Fruit fly (Drosophila melanogaster) whole organism, embryonic: ENCODE measurements around the gene Ent3.

Experiments used
- ATbp ChIP-seq: fragments of 200-800 bp; sonication (Bioruptor generic); optimal IDR thresholded peaks from 2 replicates; lab custom pipeline; 2017; ENCODE audit warnings: missing biosample characterization, mild to moderate bottlenecking, missing genetic modification characterization, missing genetic modification reagents
- Atf6 ChIP-seq: fragments of 200-800 bp; sonication (Bioruptor generic); IDR thresholded peaks from 2 replicates; pipeline ENCODE4 v1.3.6; 2022; ENCODE audit warnings: missing biosample characterization, missing genetic modification characterization
- Bdp1 ChIP-seq: fragments of 200-800 bp; sonication (Bioruptor generic); optimal IDR thresholded peaks from 3 replicates; lab custom pipeline; 2016; ENCODE audit warnings: missing biosample characterization, missing genetic modification characterization
- Bgb ChIP-seq: fragments of 200-800 bp; sonication (Bioruptor generic); IDR thresholded peaks from 2 replicates; pipeline ENCODE4 v1.3.6; 2022; ENCODE audit warnings: missing biosample characterization, missing genetic modification characterization; ENCODE audit not compliant: partially characterized antibody
- CG10209 ChIP-seq: fragments of 200-800 bp; sonication (Bioruptor generic); optimal IDR thresholded peaks from 3 replicates; lab custom pipeline; 2017; ENCODE audit warnings: missing biosample characterization, mild to moderate bottlenecking, missing genetic modification characterization, missing genetic modification reagents
- CG12942 ChIP-seq: fragments of 200-800 bp; sonication (Bioruptor generic); optimal IDR thresholded peaks from 3 replicates; lab custom pipeline; 2016; ENCODE audit warnings: missing biosample characterization, missing genetic modification characterization
- CG13287 ChIP-seq: fragments of 200-800 bp; sonication (Bioruptor generic); IDR thresholded peaks from 2 replicates; pipeline ENCODE4 v1.3.6; 2022; ENCODE audit warnings: missing biosample characterization, missing genetic modification characterization; ENCODE audit not compliant: partially characterized antibody
- CG15696 ChIP-seq: fragments of 200-800 bp; sonication (Bioruptor generic); optimal IDR thresholded peaks from 2 replicates; lab custom pipeline; 2019; ENCODE audit warnings: missing biosample characterization, mild to moderate bottlenecking, missing genetic modification characterization, moderate library complexity
- CG18262 ChIP-seq: fragments of 200-800 bp; optimal IDR thresholded peaks from 3 replicates; lab custom pipeline; 2019; ENCODE audit warnings: missing biosample characterization, mild to moderate bottlenecking, missing genetic modification characterization, moderate library complexity
- CG18599 ChIP-seq: fragments of 200-800 bp; sonication (Bioruptor generic); optimal IDR thresholded peaks from 3 replicates; lab custom pipeline; 2017; ENCODE audit warnings: missing biosample characterization, missing genetic modification characterization, mild to moderate bottlenecking, moderate library complexity, missing genetic modification reagents
- CG18619 ChIP-seq: fragments of 200-800 bp; sonication (Bioruptor generic); optimal IDR thresholded peaks from 3 replicates; lab custom pipeline; 2017; ENCODE audit warnings: missing biosample characterization, mild to moderate bottlenecking, missing genetic modification characterization
- CG31388 ChIP-seq: fragments of 200-800 bp; sonication (Bioruptor generic); optimal IDR thresholded peaks from 2 replicates; lab custom pipeline; 2016; ENCODE audit warnings: missing biosample characterization, missing genetic modification characterization
- CG4730 ChIP-seq: fragments of 200-800 bp; sonication (Bioruptor generic); IDR thresholded peaks from 2 replicates; pipeline ENCODE4 v1.3.6; 2022; ENCODE audit warnings: missing biosample characterization, missing genetic modification characterization
- CG7745 ChIP-seq: fragments of 200-800 bp; sonication (Bioruptor generic); optimal IDR thresholded peaks from 2 replicates; lab custom pipeline; 2018; ENCODE audit warnings: missing biosample characterization, mild to moderate bottlenecking, missing genetic modification characterization, moderate library complexity
- CG8281 ChIP-seq: fragments of 200-800 bp; sonication (Bioruptor generic); optimal IDR thresholded peaks from 2 replicates; lab custom pipeline; 2018; ENCODE audit warnings: missing biosample characterization, mild to moderate bottlenecking, missing genetic modification characterization, moderate library complexity
- CG9817 ChIP-seq: fragments of 200-800 bp; sonication (Bioruptor generic); optimal IDR thresholded peaks from 2 replicates; lab custom pipeline; 2018; ENCODE audit warnings: missing biosample characterization, mild to moderate bottlenecking, missing genetic modification characterization, moderate library complexity
- CoRest ChIP-seq: fragments of 200-800 bp; sonication (Bioruptor generic); optimal IDR thresholded peaks from 3 replicates; lab custom pipeline; 2018; ENCODE audit warnings: missing biosample characterization, mild to moderate bottlenecking, missing genetic modification characterization, moderate library complexity
- Dek ChIP-seq: fragments of 200-800 bp; sonication (Bioruptor generic); optimal IDR thresholded peaks from 3 replicates; lab custom pipeline; 2019; ENCODE audit warnings: missing biosample characterization, mild to moderate bottlenecking, missing genetic modification characterization, moderate library complexity
- Elba2 ChIP-seq: fragments of 200-800 bp; sonication (Bioruptor generic); optimal IDR thresholded peaks from 3 replicates; lab custom pipeline; 2016; ENCODE audit warnings: missing biosample characterization, missing genetic modification characterization
- Fer3 ChIP-seq: fragments of 200-800 bp; sonication (Bioruptor generic); optimal IDR thresholded peaks from 2 replicates; lab custom pipeline; 2018; ENCODE audit warnings: missing biosample characterization, mild to moderate bottlenecking, missing genetic modification characterization, moderate library complexity
- Hmr ChIP-seq: fragments of 200-800 bp; sonication (Bioruptor generic); optimal IDR thresholded peaks from 3 replicates; lab custom pipeline; 2017; ENCODE audit warnings: mild to moderate bottlenecking, missing biosample characterization, missing genetic modification reagents, missing genetic modification characterization
- Jarid2 ChIP-seq: fragments of 200-800 bp; sonication (Bioruptor generic); optimal IDR thresholded peaks from 3 replicates; lab custom pipeline; 2017; ENCODE audit warnings: mild to moderate bottlenecking, missing biosample characterization, missing genetic modification reagents, missing genetic modification characterization
- NFAT ChIP-seq: fragments of 200-800 bp; sonication (Bioruptor generic); IDR thresholded peaks from 2 replicates; pipeline ENCODE4 v1.3.6; 2022; ENCODE audit warnings: missing biosample characterization, missing genetic modification characterization
- Oaz ChIP-seq: fragments of 200-800 bp; sonication (Bioruptor generic); IDR thresholded peaks from 2 replicates; pipeline ENCODE4 v1.3.6; 2022; ENCODE audit warnings: missing biosample characterization, missing genetic modification characterization
- Poxn ChIP-seq: fragments of 200-800 bp; sonication (Bioruptor generic); IDR thresholded peaks from 2 replicates; pipeline ENCODE4 v1.3.6; 2022; ENCODE audit warnings: missing biosample characterization, missing genetic modification characterization
- Ptx1 ChIP-seq: fragments of 200-800 bp; sonication (Bioruptor generic); IDR thresholded peaks from 2 replicates; pipeline ENCODE4 v1.3.6; 2022; ENCODE audit warnings: missing biosample characterization, missing genetic modification characterization
- Six4 ChIP-seq: fragments of 200-800 bp; sonication (Bioruptor generic); optimal IDR thresholded peaks from 2 replicates; lab custom pipeline; 2016; ENCODE audit warnings: missing biosample characterization, missing genetic modification characterization
- Sox102F ChIP-seq: fragments of 200-800 bp; sonication (Bioruptor generic); optimal IDR thresholded peaks from 2 replicates; lab custom pipeline; 2018; ENCODE audit warnings: missing biosample characterization, mild to moderate bottlenecking, missing genetic modification characterization, moderate library complexity
- Trl ChIP-seq, 3 experiments: fragments of >200 bp in 2 of 3; fragments of 200-800 bp in 1 of 3; sonication (Bioruptor generic) in 1 of 3; optimal IDR thresholded peaks; 2 replicates in 1 of 3; 3 replicates in 2 of 3; lab custom pipeline; 2016 to 2017; ENCODE audit warnings: missing biosample characterization in 1 of 3, missing genetic modification characterization in 1 of 3
- YL-1 ChIP-seq: fragments of 200-800 bp; sonication (Bioruptor generic); optimal IDR thresholded peaks from 3 replicates; lab custom pipeline; 2017; ENCODE audit warnings: missing biosample characterization, mild to moderate bottlenecking, missing genetic modification characterization
- bcd ChIP-seq: fragments of 200-800 bp; sonication (Bioruptor generic); optimal IDR thresholded peaks from 2 replicates; lab custom pipeline; 2017; ENCODE audit warnings: missing biosample characterization, mild to moderate bottlenecking, missing genetic modification characterization
- br ChIP-seq: fragments of >200 bp; optimal IDR thresholded peaks from 2 replicates; lab custom pipeline; 2017
- fd3F ChIP-seq: fragments of 200-800 bp; sonication (Bioruptor generic); optimal IDR thresholded peaks from 2 replicates; lab custom pipeline; 2018; ENCODE audit warnings: missing biosample characterization, mild to moderate bottlenecking, missing genetic modification characterization, moderate library complexity
- hbn ChIP-seq: fragments of 200-800 bp; sonication (Bioruptor generic); IDR thresholded peaks from 2 replicates; pipeline ENCODE4 v1.3.6; 2022; ENCODE audit warnings: missing biosample characterization, missing genetic modification characterization; ENCODE audit not compliant: partially characterized antibody
- hth ChIP-seq: fragments of >200 bp; optimal IDR thresholded peaks from 2 replicates; lab custom pipeline; 2017; ENCODE audit warnings: inconsistent platforms
- kah ChIP-seq: fragments of 200-800 bp; sonication (Bioruptor generic); optimal IDR thresholded peaks from 2 replicates; lab custom pipeline; 2018; ENCODE audit warnings: missing biosample characterization, mild to moderate bottlenecking, missing genetic modification characterization
- klu ChIP-seq: fragments of 200-800 bp; sonication (Bioruptor generic); IDR thresholded peaks from 2 replicates; pipeline ENCODE4 v1.3.6; 2022; ENCODE audit warnings: missing biosample characterization, missing genetic modification characterization
- knrl ChIP-seq: fragments of 200-800 bp; sonication (Bioruptor generic); IDR thresholded peaks from 3 replicates; pipeline ENCODE4 v1.3.6; 2022; ENCODE audit warnings: missing biosample characterization, missing genetic modification characterization; ENCODE audit not compliant: partially characterized antibody
- lmd ChIP-seq: fragments of 200-800 bp; sonication (Bioruptor generic); IDR thresholded peaks from 2 replicates; pipeline ENCODE4 v1.3.6; 2022; ENCODE audit warnings: missing biosample characterization, missing genetic modification characterization
- nau ChIP-seq: fragments of 200-800 bp; sonication (Bioruptor generic); optimal IDR thresholded peaks from 3 replicates; lab custom pipeline; 2017; ENCODE audit warnings: missing biosample characterization, mild to moderate bottlenecking, missing genetic modification characterization, missing genetic modification reagents
- nom ChIP-seq: fragments of 200-800 bp; sonication (Bioruptor generic); optimal IDR thresholded peaks from 2 replicates; lab custom pipeline; 2017; ENCODE audit warnings: missing biosample characterization, missing genetic modification characterization, mild to moderate bottlenecking, moderate library complexity, missing genetic modification reagents
- pan ChIP-seq, 4 experiments: fragments of >200 bp in 3 of 4; fragments of 200-800 bp in 1 of 4; sonication (Bioruptor generic) in 1 of 4; optimal IDR thresholded peaks in 3 of 4; IDR thresholded peaks in 1 of 4; 2 replicates each; pipeline versions ENCODE4 v1.3.6 to Lab custom; 2017 to 2022; ENCODE audit warnings: missing biosample characterization in 2 of 4, missing genetic modification characterization in 2 of 4, mixed read lengths in 1 of 4
- ranshi ChIP-seq: fragments of 200-800 bp; sonication (Bioruptor generic); IDR thresholded peaks from 2 replicates; pipeline ENCODE4 v1.3.6; 2022; ENCODE audit warnings: missing biosample characterization, missing genetic modification characterization
- schlank ChIP-seq: fragments of 200-800 bp; sonication (Bioruptor generic); optimal IDR thresholded peaks from 2 replicates; lab custom pipeline; 2018; ENCODE audit warnings: missing biosample characterization, mild to moderate bottlenecking, missing genetic modification characterization
- slbo ChIP-seq: fragments of 200-800 bp; sonication (Bioruptor generic); IDR thresholded peaks from 2 replicates; pipeline ENCODE4 v1.3.6; 2022; ENCODE audit warnings: missing biosample characterization, missing genetic modification characterization
- stc ChIP-seq: fragments of 200-800 bp; sonication (Bioruptor generic); IDR thresholded peaks from 2 replicates; pipeline ENCODE4 v1.3.6; 2022; ENCODE audit warnings: missing biosample characterization, missing genetic modification characterization
- yki ChIP-seq: fragments of >200 bp; optimal IDR thresholded peaks from 3 replicates; lab custom pipeline; 2018
- zfh1 ChIP-seq: fragments of 200-800 bp; sonication (Bioruptor generic); IDR thresholded peaks from 3 replicates; pipeline ENCODE4 v1.3.6; 2022; ENCODE audit warnings: missing biosample characterization, missing genetic modification characterization

Ent3 gene

DNA sequence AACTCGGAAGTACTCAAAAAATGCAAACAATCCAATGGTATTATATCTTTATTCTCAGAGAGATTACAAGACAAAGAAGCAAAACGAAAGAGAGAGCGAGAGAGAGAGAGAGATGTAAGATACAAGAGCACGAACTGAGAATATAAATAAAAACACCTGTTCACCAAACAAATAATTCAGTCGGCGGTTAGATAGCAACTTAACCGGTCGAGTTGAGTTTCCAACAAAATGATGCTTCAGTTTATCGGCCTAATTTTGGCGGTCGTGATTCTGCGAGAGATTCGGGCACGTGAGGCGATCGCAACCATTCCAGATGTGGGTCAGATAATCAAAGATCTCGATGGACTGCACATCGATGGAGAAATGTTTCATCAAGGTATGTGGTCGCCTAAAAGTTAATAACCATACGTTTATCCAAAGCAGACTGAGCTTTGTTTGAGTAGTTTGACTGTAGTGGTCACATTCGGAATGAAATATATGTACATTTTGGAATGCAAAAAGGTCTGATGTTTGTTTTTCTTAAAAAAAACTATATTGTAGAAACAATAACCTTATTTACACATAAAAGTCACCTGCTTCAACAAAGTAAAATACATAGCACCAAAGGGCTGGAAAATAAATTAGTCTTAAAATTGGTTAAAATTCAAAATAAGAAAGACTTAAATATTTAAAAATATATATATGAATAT, 39.2 kb downstream of the Ent3 start, which contains the start of gene CG14118 (continued):
- TF ChIP-seq Hmr (GFP tag; lab: Kevin White, UChicago) (peak; percentile 8), Trl (optimal IDR thresholded peaks at IDR 0.05; lab: Kevin White, UChicago) (peak; percentile 46 to 83), Trl (GFP tag; optimal IDR thresholded peaks at IDR 0.05; lab: Kevin White, UChicago) (no peak), CG4730 (GFP tag; lab: Robert Waterston, UW) (no peak), Oaz (GFP tag; lab: Robert Waterston, UW) (no peak), bcd (GFP tag; lab: Kevin White, UChicago) (no peak), CG10209 (GFP tag; lab: Kevin White, UChicago) (peak; percentile 53), Dek (tag; lab: Kevin White, UChicago) (peak; percentile 6), CG8281 (tag; lab: Kevin White, UChicago) (peak; percentile 10), slbo (no peak), Ptx1 (0 out of 2 replicates have a peak, but pooled peaks have one; percentile 15), CoRest (tag; lab: Kevin White, UChicago) (peak; percentile 29), nau (peak; percentile 6), CG9817 (tag; lab: Kevin White, UChicago) (peak; percentile 21), schlank (tag; lab: Kevin White, UChicago) (no peak), yki (lab: Kevin White, UChicago) (no peak), CG18262 (tag; lab: Kevin White, UChicago) (no peak), CG31388 (GFP tag; lab: Kevin White, UChicago) (no peak), Bgb (GFP tag; lab: Robert Waterston, UW) (no peak), YL-1 (no peak), kah (GFP tag; lab: Kevin White, UChicago) (peak; percentile 87), Bdp1 (GFP tag; lab: Kevin White, UChicago) (no peak), ATbp (GFP tag; lab: Kevin White, UChicago) (no peak), CG7745 (no peak), hth (lab: Kevin White, UChicago) (no peak), CG12942 (GFP tag; lab: Kevin White, UChicago) (no peak), zfh1 (GFP tag; lab: Robert Waterston, UW) (0 out of 3 replicates have a peak, but pooled peaks have one; percentile 32), Six4 (GFP tag; lab: Kevin White, UChicago) (no peak), Poxn (GFP tag; lab: Robert Waterston, UW) (no peak), Atf6 (peak; percentile 56), CG18619 (GFP tag; lab: Kevin White, UChicago) (peak; percentile 13), nom (GFP tag; lab: Kevin White, UChicago) (no peak), Elba2 (GFP tag; lab: Kevin White, UChicago) (no peak), stc (0 out of 2 replicates have a peak, but pooled peaks have one; percentile 14), CG13287 (peak; percentile 23; the same call in 1 of the 2 replicates), Fer3 (tag; lab: Kevin White, UChicago) (peak; percentile 34), Sox102F (GFP tag; lab: Kevin White, UChicago) (peak; percentile 28), Jarid2 (peak; percentile 36), fd3F (GFP tag; lab: Kevin White, UChicago) (peak; percentile 61), knrl (no peak), br (no peak), hbn (GFP tag; lab: Robert Waterston, UW) (no peak), CG18599 (no peak), lmd (GFP tag; lab: Robert Waterston, UW) (no peak), ranshi (GFP tag; lab: Robert Waterston, UW) (no peak), CG15696 (tag; lab: Kevin White, UChicago) (no peak), pan (optimal IDR thresholded peaks at IDR 0.05; lab: Kevin White, UChicago) (no peak), pan (GFP tag; optimal IDR thresholded peaks at IDR 0.05 in 1 of 2, IDR thresholded peaks at IDR 0.05 in 1 of 2) (peak in 1 of 2 experiments; percentile 18), NFAT (no peak), klu (GFP tag; lab: Robert Waterston, UW) (no peak)
